Worm (Caenorhabditis elegans) whole organism, L2 larva: ENCODE measurements around the gene F13H8.12.

ENCODE experiments used
- F13H6.1 ChIP-seq: sonication (generic microtip); optimal IDR thresholded peaks from 2 replicates; lab custom pipeline; 2016; ENCODE audit warnings: missing genetic modification characterization, missing compliant biosample characterization
- R02D3.7 ChIP-seq: fragments of 150-350 bp; optimal IDR thresholded peaks from 2 replicates; lab custom pipeline; 2014; ENCODE audit warnings: missing biosample characterization, missing genetic modification characterization
- Y55F3AM.14 ChIP-seq: fragments of 200-800 bp; sonication (Bioruptor generic); optimal IDR thresholded peaks from 2 replicates; lab custom pipeline; 2018; ENCODE audit warnings: mild to moderate bottlenecking, missing genetic modification characterization, missing compliant biosample characterization
- ZK546.5 ChIP-seq: sonication (generic microtip); optimal IDR thresholded peaks from 2 replicates; lab custom pipeline; 2017; ENCODE audit warnings: missing biosample characterization, missing genetic modification characterization
- alr-1 ChIP-seq: fragments of 150-350 bp; optimal IDR thresholded peaks from 2 replicates; lab custom pipeline; 2014; ENCODE audit warnings: missing biosample characterization, missing genetic modification characterization
- ama-1 ChIP-seq: fragments of 150-350 bp; optimal IDR thresholded peaks from 2 replicates; lab custom pipeline; 2018; ENCODE audit warnings: inconsistent platforms
- blmp-1 ChIP-seq: sonication (generic microtip); optimal IDR thresholded peaks from 2 replicates; lab custom pipeline; 2017; ENCODE audit warnings: missing genetic modification characterization, mild to moderate bottlenecking, missing compliant biosample characterization, antibody characterized with exemption, moderate library complexity; ENCODE audit not compliant: insufficient read depth
- ceh-16 ChIP-seq: fragments of 150-350 bp; optimal IDR thresholded peaks from 2 replicates; lab custom pipeline; 2014; ENCODE audit warnings: missing biosample characterization, missing genetic modification characterization
- ceh-82 ChIP-seq: fragments of 150-350 bp; optimal IDR thresholded peaks from 2 replicates; lab custom pipeline; 2014; ENCODE audit warnings: missing biosample characterization, missing genetic modification characterization
- crh-2 ChIP-seq: sonication (generic microtip); optimal IDR thresholded peaks from 2 replicates; lab custom pipeline; 2017; ENCODE audit warnings: missing biosample characterization, missing genetic modification characterization
- egl-27 ChIP-seq: sonication (generic microtip); optimal IDR thresholded peaks from 3 replicates; lab custom pipeline; 2017; ENCODE audit warnings: missing biosample characterization, missing genetic modification reagents, missing genetic modification characterization
- elt-1 ChIP-seq: fragments of 150-350 bp; optimal IDR thresholded peaks from 2 replicates; lab custom pipeline; 2014; ENCODE audit warnings: missing biosample characterization, missing genetic modification characterization
- elt-3 ChIP-seq: sonication (generic microtip); optimal IDR thresholded peaks from 2 replicates; lab custom pipeline; 2017; ENCODE audit warnings: missing biosample characterization, missing genetic modification characterization
- fos-1 ChIP-seq: fragments of 150-350 bp; optimal IDR thresholded peaks from 2 replicates; lab custom pipeline; 2014; ENCODE audit warnings: missing biosample characterization, missing genetic modification characterization
- gmeb-1 ChIP-seq: fragments of 150-350 bp; optimal IDR thresholded peaks from 2 replicates; lab custom pipeline; 2014; ENCODE audit warnings: missing biosample characterization, missing genetic modification characterization
- lin-11 ChIP-seq: fragments of 150-350 bp; sonication (generic microtip); optimal IDR thresholded peaks from 2 replicates; lab custom pipeline; 2014; ENCODE audit warnings: missing biosample characterization, missing genetic modification characterization, inconsistent platforms, mixed read lengths
- lin-13 ChIP-seq: fragments of 150-350 bp; optimal IDR thresholded peaks from 2 replicates; lab custom pipeline; 2014; ENCODE audit warnings: missing biosample characterization, missing genetic modification reagents, missing genetic modification characterization
- lin-39 ChIP-seq: fragments of 150-350 bp; optimal IDR thresholded peaks from 2 replicates; lab custom pipeline; 2014; ENCODE audit warnings: missing biosample characterization, missing genetic modification reagents, missing genetic modification characterization
- lsy-2 ChIP-seq, 2 experiments: fragments of 150-350 bp in 1 of 2; sonication (generic microtip) in 1 of 2; optimal IDR thresholded peaks; 2 replicates each; lab custom pipeline; 2014 to 2017; ENCODE audit warnings: missing biosample characterization in 2 of 2, missing genetic modification characterization in 2 of 2
- mab-5 ChIP-seq: fragments of 150-350 bp; optimal IDR thresholded peaks from 2 replicates; lab custom pipeline; 2014; ENCODE audit warnings: missing biosample characterization, missing genetic modification characterization
- mdl-1 ChIP-seq, 2 experiments: fragments of 150-350 bp in 1 of 2; sonication (generic microtip) in 1 of 2; optimal IDR thresholded peaks; 2 replicates each; lab custom pipeline; 2017; ENCODE audit warnings: missing biosample characterization in 2 of 2, missing genetic modification characterization in 2 of 2
- nhr-10 ChIP-seq: sonication (generic microtip); optimal IDR thresholded peaks from 2 replicates; lab custom pipeline; 2017; ENCODE audit warnings: missing biosample characterization, missing genetic modification characterization
- nhr-11 ChIP-seq: fragments of 150-350 bp; optimal IDR thresholded peaks from 2 replicates; lab custom pipeline; 2014; ENCODE audit warnings: missing biosample characterization, missing genetic modification characterization
- nhr-12 ChIP-seq: fragments of 150-350 bp; optimal IDR thresholded peaks from 2 replicates; lab custom pipeline; 2014; ENCODE audit warnings: missing biosample characterization, missing genetic modification characterization
- nhr-129 ChIP-seq: fragments of 150-350 bp; optimal IDR thresholded peaks from 2 replicates; lab custom pipeline; 2014; ENCODE audit warnings: missing biosample characterization, missing genetic modification characterization
- nhr-21 ChIP-seq: fragments of 150-350 bp; optimal IDR thresholded peaks from 2 replicates; lab custom pipeline; 2014; ENCODE audit warnings: missing biosample characterization, missing genetic modification characterization
- nhr-23 ChIP-seq: fragments of 150-350 bp; optimal IDR thresholded peaks from 2 replicates; lab custom pipeline; 2014; ENCODE audit warnings: missing biosample characterization, missing genetic modification reagents, missing genetic modification characterization
- nhr-25 ChIP-seq: fragments of 150-350 bp; sonication (generic microtip); optimal IDR thresholded peaks from 3 replicates; lab custom pipeline; 2014; ENCODE audit warnings: missing biosample characterization, missing genetic modification characterization
- nhr-77 ChIP-seq: fragments of 150-350 bp; optimal IDR thresholded peaks from 2 replicates; lab custom pipeline; 2014; ENCODE audit warnings: missing biosample characterization, missing genetic modification characterization
- sma-9 ChIP-seq, 2 experiments: fragments of 150-350 bp in 1 of 2; sonication (generic microtip) in 1 of 2; optimal IDR thresholded peaks; 2 replicates each; lab custom pipeline; 2014 to 2016; ENCODE audit warnings: missing genetic modification characterization in 2 of 2, mild to moderate bottlenecking in 1 of 2, missing biosample characterization in 1 of 2, missing compliant biosample characterization in 1 of 2, missing genetic modification reagents in 1 of 2, moderate library complexity in 1 of 2
- unc-39 ChIP-seq: fragments of 150-350 bp; optimal IDR thresholded peaks from 2 replicates; lab custom pipeline; 2014; ENCODE audit warnings: missing biosample characterization, missing genetic modification characterization
- unc-55 ChIP-seq: fragments of 150-350 bp; sonication (generic microtip); optimal IDR thresholded peaks from 3 replicates; lab custom pipeline; 2014; ENCODE audit warnings: missing biosample characterization, missing genetic modification reagents, missing genetic modification characterization
- unc-62 ChIP-seq: fragments of 150-350 bp; optimal IDR thresholded peaks from 2 replicates; lab custom pipeline; 2014; ENCODE audit warnings: missing biosample characterization, missing genetic modification reagents, missing genetic modification characterization
- zag-1 ChIP-seq: fragments of 150-350 bp; optimal IDR thresholded peaks from 2 replicates; lab custom pipeline; 2014; ENCODE audit warnings: missing biosample characterization, missing genetic modification characterization
- ztf-1 ChIP-seq: fragments of 200-800 bp; sonication (Bioruptor generic); conservative IDR thresholded peaks from 2 replicates; pipeline ENCODE4 v1.3.6; 2022; ENCODE audit warnings: missing genetic modification characterization, missing compliant biosample characterization
- ztf-11 ChIP-seq: sonication (generic microtip); optimal IDR thresholded peaks from 2 replicates; lab custom pipeline; 2017; ENCODE audit warnings: missing biosample characterization, missing genetic modification characterization

The F13H8.12 gene

ce11 chrII:6226995-6227394 is 35.3 kb upstream of the F13H8.12 start, which contains the start of gene srsy-2:
srsy-2 (minus strand) TSS chrII:6227095.
- no peak for TF ChIP-seq nhr-77 (tag; lab: Kevin White, UChicago)
- TF ChIP-seq nhr-12 (tag; lab: Kevin White, UChicago), result no peak
- no peak for TF ChIP-seq F13H6.1
- no peak for TF ChIP-seq ztf-1 (GFP tag; lab: Robert Waterston, UW)
- no peak for TF ChIP-seq unc-62
- TF ChIP-seq sma-9 (GFP tag; optimal IDR thresholded peaks at IDR 0.05; lab: Kevin White, UChicago), result peak; percentile 8
- TF ChIP-seq sma-9 (tag; optimal IDR thresholded peaks at IDR 0.05; lab: Kevin White, UChicago), result no peak
- TF ChIP-seq mab-5 (tag; lab: Kevin White, UChicago), result peak; percentile 1
- no peak for TF ChIP-seq nhr-21 (tag; lab: Kevin White, UChicago)
- no peak for TF ChIP-seq zag-1 (tag; lab: Kevin White, UChicago)
- TF ChIP-seq elt-1 (tag; lab: Kevin White, UChicago), result no peak
- TF ChIP-seq unc-55 (GFP tag; lab: Kevin White, UChicago), result peak; percentile 67
- TF ChIP-seq ama-1, result no peak
- TF ChIP-seq lin-11, result no peak
- TF ChIP-seq lin-13 (GFP tag; lab: Kevin White, UChicago), result no peak
- TF ChIP-seq fos-1 (tag; lab: Kevin White, UChicago), result no peak
- no peak for TF ChIP-seq lin-39
- no peak for TF ChIP-seq nhr-129
- TF ChIP-seq elt-3 (tag; lab: Kevin White, UChicago), result no peak
- TF ChIP-seq Y55F3AM.14 (GFP tag; lab: Kevin White, UChicago), result no peak
- TF ChIP-seq ceh-82 (tag; lab: Kevin White, UChicago), result no peak
- no peak for TF ChIP-seq nhr-23 (tag; lab: Kevin White, UChicago)
- TF ChIP-seq ceh-16 (tag; lab: Kevin White, UChicago), result no peak
- no peak for TF ChIP-seq ZK546.5 (tag; lab: Kevin White, UChicago)
- no peak for TF ChIP-seq R02D3.7
- no peak for TF ChIP-seq nhr-25 (tag; lab: Kevin White, UChicago)
- TF ChIP-seq egl-27 (tag; lab: Kevin White, UChicago), result no peak

- no peak for TF ChIP-seq egl-27 (tag; lab: Kevin White, UChicago)
- TF ChIP-seq alr-1 (tag; lab: Kevin White, UChicago), result no peak
- no peak for TF ChIP-seq lin-39
- no peak for TF ChIP-seq elt-3 (tag; lab: Kevin White, UChicago)
- no peak for TF ChIP-seq mdl-1 (tag; optimal IDR thresholded peaks at IDR 0.05; lab: Kevin White, UChicago)
- TF ChIP-seq ama-1, result no peak
- no peak for TF ChIP-seq nhr-10
- TF ChIP-seq, all 48 proteins: peak for 0
Observed at ce11 chrII:6230116-6230515, 32.2 kb upstream of the F13H8.12 start.

DNA sequence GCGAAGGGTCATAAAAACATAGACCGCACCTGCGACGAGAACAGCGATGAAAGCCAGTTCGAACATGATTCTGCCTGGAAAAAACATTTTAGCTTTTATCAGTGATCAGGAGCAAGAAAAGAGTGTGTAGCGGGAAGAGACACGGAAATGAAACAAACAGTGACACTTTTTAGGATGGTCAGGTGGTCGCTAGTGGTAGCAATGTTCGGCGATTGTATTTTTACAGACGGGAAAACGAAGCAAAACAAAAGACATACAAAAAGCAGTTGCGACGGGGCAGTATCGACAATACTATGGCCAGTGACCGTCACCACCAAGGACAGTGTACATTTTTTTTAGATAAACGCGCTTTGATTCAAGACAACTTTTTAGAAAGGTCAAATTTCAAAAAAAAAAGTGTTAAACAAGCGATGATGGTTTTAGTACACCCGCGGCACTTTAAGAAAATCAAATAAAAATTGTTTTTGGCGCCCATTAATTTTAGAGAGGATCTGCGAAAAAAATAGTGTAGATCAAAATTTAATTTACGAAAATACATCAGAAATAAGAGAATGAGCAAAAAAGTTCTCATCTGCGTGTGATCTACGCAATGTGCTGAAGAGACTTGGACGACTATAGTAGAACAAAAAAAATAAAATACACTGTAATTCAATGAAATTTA is 26.8 kb upstream of the F13H8.12 start, which contains the start of gene T24H7.9:
Gene T24H7.9 (minus strand): TSS at position 74 of the 661 bp plus-strand sequence.
- no peak for TF ChIP-seq lin-13 (GFP tag; lab: Kevin White, UChicago)
- no peak for TF ChIP-seq nhr-11 (tag; lab: Kevin White, UChicago)
- TF ChIP-seq fos-1 (tag; lab: Kevin White, UChicago), result peak; percentile 27
- TF ChIP-seq nhr-10, result no peak

- TF ChIP-seq lin-11, result no peak
- no peak for TF ChIP-seq sma-9 (GFP tag; optimal IDR thresholded peaks at IDR 0.05; lab: Kevin White, UChicago)
- TF ChIP-seq sma-9 (tag; optimal IDR thresholded peaks at IDR 0.05; lab: Kevin White, UChicago), result no peak
- peak; percentile 21 for TF ChIP-seq nhr-129
- TF ChIP-seq ZK546.5 (tag; lab: Kevin White, UChicago), result no peak
- TF ChIP-seq lsy-2 (tag; optimal IDR thresholded peaks at IDR 0.05; lab: Kevin White, UChicago), result no peak
- no peak for TF ChIP-seq elt-1 (tag; lab: Kevin White, UChicago)
- TF ChIP-seq nhr-25 (tag; lab: Kevin White, UChicago), result peak; percentile 4
- no peak for TF ChIP-seq ztf-11 (tag; lab: Kevin White, UChicago)
- TF ChIP-seq nhr-10, result no peak
- peak; percentile 46 for TF ChIP-seq F13H6.1
- TF ChIP-seq blmp-1 (tag; lab: Kevin White, UChicago), result no peak
- no peak for TF ChIP-seq crh-2
- TF ChIP-seq mdl-1 (tag; optimal IDR thresholded peaks at IDR 0.05; lab: Kevin White, UChicago), result no peak
- no peak for TF ChIP-seq egl-27 (tag; lab: Kevin White, UChicago)
- TF ChIP-seq mab-5 (tag; lab: Kevin White, UChicago), result no peak
- no peak for TF ChIP-seq elt-3 (tag; lab: Kevin White, UChicago)
- no peak for TF ChIP-seq unc-39
- no peak for TF ChIP-seq gmeb-1 (tag; lab: Kevin White, UChicago)
- no peak for TF ChIP-seq nhr-77 (tag; lab: Kevin White, UChicago)
Observed at ce11 chrII:6236093-6236945, 26.0 kb upstream of the F13H8.12 start.
